Worm (Caenorhabditis elegans): ENCODE measurements around the gene hrg-7.

Gene hrg-7

ce11 chrV:12706511-12706910, 35.3 kb upstream of the hrg-7 start:
- TF ChIP-seq lsy-2 (tag; optimal IDR thresholded peaks at IDR 0.05) = no peak
- TF ChIP-seq drap-1 (GFP tag; optimal IDR thresholded peaks at IDR 0.05) = no peak
- no peak for TF ChIP-seq unc-120 (tag; optimal IDR thresholded peaks at IDR 0.05; ENCODE audit: poor library complexity, severe bottlenecking)
- TF ChIP-seq mab-5 (tag; optimal IDR thresholded peaks at IDR 0.05) = no peak
- no peak for TF ChIP-seq sptf-1 (tag; optimal IDR thresholded peaks at IDR 0.05)
- TF ChIP-seq nhr-12 (tag; optimal IDR thresholded peaks at IDR 0.05) = no peak
- no peak for TF ChIP-seq nhr-237 (tag; optimal IDR thresholded peaks at IDR 0.05)
- no peak for TF ChIP-seq flh-1 (GFP tag; optimal IDR thresholded peaks at IDR 0.05)
- TF ChIP-seq tbx-8 (GFP tag; optimal IDR thresholded peaks at IDR 0.05) = no peak
- no peak for TF ChIP-seq zip-8 (tag; optimal IDR thresholded peaks at IDR 0.05)
- TF ChIP-seq blmp-1 (tag; optimal IDR thresholded peaks at IDR 0.05) = no peak
- no peak for TF ChIP-seq nhr-2 (tag; optimal IDR thresholded peaks at IDR 0.05)
- no peak for TF ChIP-seq lin-13 (tag; optimal IDR thresholded peaks at IDR 0.05)

- TF ChIP-seq ceh-39 (tag; optimal IDR thresholded peaks at IDR 0.05) (no peak), nhr-76 (tag; optimal IDR thresholded peaks at IDR 0.05) (no peak), nhr-2 (tag; optimal IDR thresholded peaks at IDR 0.05) (no peak), nhr-28 (tag; optimal IDR thresholded peaks at IDR 0.05) (no peak), mep-1 (tag; optimal IDR thresholded peaks at IDR 0.05) (no peak), tbx-8 (GFP tag; optimal IDR thresholded peaks at IDR 0.05) (no peak), ces-1 (GFP tag; optimal IDR thresholded peaks at IDR 0.05) (no peak)
Measured at ce11 chrV:12708305-12708704, 33.5 kb upstream of the hrg-7 start, which contains the start of gene R11D1.2. TSS of gene R11D1.2 (plus strand) at chrV:12708605.

- TF ChIP-seq lin-13 (tag; optimal IDR thresholded peaks at IDR 0.05) = no peak
- no peak for TF ChIP-seq snpc-4 (tag; optimal IDR thresholded peaks at IDR 0.05)
- TF ChIP-seq lsy-2 (tag; optimal IDR thresholded peaks at IDR 0.05) = no peak
- no peak for TF ChIP-seq tbx-8 (GFP tag; optimal IDR thresholded peaks at IDR 0.05)
- no peak for TF ChIP-seq elt-3 (tag; optimal IDR thresholded peaks at IDR 0.05)
Measured at ce11 chrV:12711999-12712398, 29.8 kb upstream of the hrg-7 start, which contains the start of gene R11D1.3. TSS of gene R11D1.3 (minus strand) at chrV:12712099.

- TF ChIP-seq nhr-237 (tag; optimal IDR thresholded peaks at IDR 0.05) = no peak
- TF ChIP-seq lsy-2 (tag; optimal IDR thresholded peaks at IDR 0.05) = no peak
Measured at ce11 chrV:12714120-12714519, 27.7 kb upstream of the hrg-7 start, which contains the start of gene R11D1.4. TSS of gene R11D1.4 (minus strand) at chrV:12714220.

- TF ChIP-seq snpc-4 (tag; optimal IDR thresholded peaks at IDR 0.05) = no peak
Measured at ce11 chrV:12716447-12716846, 25.4 kb upstream of the hrg-7 start, which contains the start of gene str-178. TSS of gene str-178 (minus strand) at chrV:12716547.

ce11 chrV:12718622-12719021, 23.2 kb upstream of the hrg-7 start, which contains the start of gene str-181:
TSS of gene str-181 (minus strand) at chrV:12718722.
- TF ChIP-seq hlh-1 (tag; optimal IDR thresholded peaks at IDR 0.05) (no peak), elt-1 (tag; optimal IDR thresholded peaks at IDR 0.05; ENCODE audit: borderline replicate concordance, insufficient read depth) (no peak), ceh-39 (tag; optimal IDR thresholded peaks at IDR 0.05) (no peak), lsy-2 (tag; optimal IDR thresholded peaks at IDR 0.05) (no peak), ham-2 (GFP tag; optimal IDR thresholded peaks at IDR 0.05) (no peak), mab-5 (tag; optimal IDR thresholded peaks at IDR 0.05) (no peak), mep-1 (tag; optimal IDR thresholded peaks at IDR 0.05) (no peak), snpc-4 (tag; optimal IDR thresholded peaks at IDR 0.05) (no peak), drap-1 (GFP tag; optimal IDR thresholded peaks at IDR 0.05) (no peak), unc-62 (GFP tag; optimal IDR thresholded peaks at IDR 0.05) (no peak), unc-120 (tag; optimal IDR thresholded peaks at IDR 0.05; ENCODE audit: poor library complexity, severe bottlenecking) (no peak), ztf-11 (tag; optimal IDR thresholded peaks at IDR 0.05) (no peak), elt-3 (tag; optimal IDR thresholded peaks at IDR 0.05) (no peak), bed-3 (GFP tag; optimal IDR thresholded peaks at IDR 0.05) (no peak), pha-4 (tag; optimal IDR thresholded peaks at IDR 0.05) (no peak), sem-2 (GFP tag; optimal IDR thresholded peaks at IDR 0.05) (no peak), cnd-1 (tag; optimal IDR thresholded peaks at IDR 0.05) (no peak), M03D4.4 (tag; optimal IDR thresholded peaks at IDR 0.05) (no peak)

Measured in whole organism, mixed stage, embryonic.